Fruit fly (Drosophila melanogaster) whole organism, embryonic: ENCODE data around the gene CG17154.

Source experiments
- ATbp ChIP-seq: fragments of 200-800 bp; sonication (Bioruptor generic); optimal IDR thresholded peaks from 2 replicates; lab custom pipeline; 2017; ENCODE audit warnings: missing biosample characterization, mild to moderate bottlenecking, missing genetic modification characterization, missing genetic modification reagents
- Atf6 ChIP-seq: fragments of 200-800 bp; sonication (Bioruptor generic); IDR thresholded peaks from 2 replicates; pipeline ENCODE4 v1.3.6; 2022; ENCODE audit warnings: missing biosample characterization, missing genetic modification characterization
- B-H2 ChIP-seq: fragments of 200-800 bp; sonication (Bioruptor generic); optimal IDR thresholded peaks from 2 replicates; lab custom pipeline; 2018; ENCODE audit warnings: missing biosample characterization, mild to moderate bottlenecking, missing genetic modification characterization
- Bteb2 ChIP-seq: fragments of 200-800 bp; sonication (Bioruptor generic); optimal IDR thresholded peaks from 2 replicates; lab custom pipeline; 2016; ENCODE audit warnings: missing biosample characterization, missing genetic modification characterization
- CG10543 ChIP-seq: fragments of 200-800 bp; sonication (Bioruptor generic); optimal IDR thresholded peaks from 3 replicates; lab custom pipeline; 2017; ENCODE audit warnings: missing biosample characterization, mild to moderate bottlenecking, missing genetic modification characterization, moderate library complexity
- CG11398 ChIP-seq: fragments of 200-800 bp; sonication (Bioruptor generic); optimal IDR thresholded peaks from 2 replicates; lab custom pipeline; 2016; ENCODE audit warnings: missing biosample characterization, missing genetic modification characterization
- CG12071 ChIP-seq: fragments of 200-800 bp; sonication (Bioruptor generic); optimal IDR thresholded peaks from 3 replicates; lab custom pipeline; 2018; ENCODE audit warnings: missing biosample characterization, mild to moderate bottlenecking, missing genetic modification characterization
- CG12659 ChIP-seq: fragments of 200-800 bp; sonication (Bioruptor generic); optimal IDR thresholded peaks from 3 replicates; lab custom pipeline; 2017; ENCODE audit warnings: mild to moderate bottlenecking, missing biosample characterization, missing genetic modification reagents, missing genetic modification characterization
- CG13424 ChIP-seq: fragments of 200-800 bp; sonication (Bioruptor generic); optimal IDR thresholded peaks from 2 replicates; lab custom pipeline; 2019; ENCODE audit warnings: missing biosample characterization, mild to moderate bottlenecking, missing genetic modification characterization, moderate library complexity
- CG13624 ChIP-seq: fragments of 200-800 bp; sonication (Bioruptor generic); optimal IDR thresholded peaks from 2 replicates; lab custom pipeline; 2016; ENCODE audit warnings: missing biosample characterization, missing genetic modification characterization
- CG14014 ChIP-seq: fragments of 200-800 bp; sonication (Bioruptor generic); IDR thresholded peaks from 2 replicates; pipeline ENCODE4 v1.3.6; 2022; ENCODE audit warnings: missing biosample characterization, missing genetic modification characterization
- CG15011 ChIP-seq: fragments of 200-800 bp; sonication (Bioruptor generic); optimal IDR thresholded peaks from 3 replicates; lab custom pipeline; 2018; ENCODE audit warnings: missing biosample characterization, mild to moderate bottlenecking, missing genetic modification characterization
- CG15269 ChIP-seq: fragments of 200-800 bp; sonication (Bioruptor generic); optimal IDR thresholded peaks from 2 replicates; lab custom pipeline; 2018; ENCODE audit warnings: missing biosample characterization, mild to moderate bottlenecking, missing genetic modification characterization, moderate library complexity
- CG1529 ChIP-seq: fragments of 200-800 bp; sonication (Bioruptor generic); optimal IDR thresholded peaks from 3 replicates; lab custom pipeline; 2018; ENCODE audit warnings: missing biosample characterization, missing genetic modification characterization
- CG17385 ChIP-seq: fragments of 200-800 bp; sonication (Bioruptor generic); optimal IDR thresholded peaks from 3 replicates; lab custom pipeline; 2018; ENCODE audit warnings: missing biosample characterization, mild to moderate bottlenecking, missing genetic modification characterization
- CG2199 ChIP-seq: fragments of 200-800 bp; sonication (Bioruptor generic); IDR thresholded peaks from 3 replicates; pipeline ENCODE4 v1.3.6; 2022; ENCODE audit warnings: missing biosample characterization, missing genetic modification characterization
- CG2875 ChIP-seq: fragments of 200-800 bp; sonication (Bioruptor generic); optimal IDR thresholded peaks from 2 replicates; lab custom pipeline; 2017; ENCODE audit warnings: missing biosample characterization, mild to moderate bottlenecking, missing genetic modification characterization, missing genetic modification reagents
- CG32532 ChIP-seq: fragments of 200-800 bp; sonication (Bioruptor generic); IDR thresholded peaks from 2 replicates; pipeline ENCODE4 v1.3.6; 2022; ENCODE audit warnings: missing biosample characterization, missing genetic modification characterization
- CG8359 ChIP-seq: fragments of 200-800 bp; sonication (Bioruptor generic); optimal IDR thresholded peaks from 2 replicates; lab custom pipeline; 2017; ENCODE audit warnings: missing biosample characterization, mild to moderate bottlenecking, missing genetic modification characterization, borderline replicate concordance
- CoRest ChIP-seq: fragments of 200-800 bp; sonication (Bioruptor generic); optimal IDR thresholded peaks from 3 replicates; lab custom pipeline; 2018; ENCODE audit warnings: missing biosample characterization, mild to moderate bottlenecking, missing genetic modification characterization, moderate library complexity
- D ChIP-seq, 2 experiments: fragments of 200-800 bp in 1 of 2; fragments of >200 bp in 1 of 2; sonication (Bioruptor generic) in 1 of 2; optimal IDR thresholded peaks; 2 replicates in 1 of 2; 3 replicates in 1 of 2; lab custom pipeline; 2017; ENCODE audit warnings: mild to moderate bottlenecking in 1 of 2, missing biosample characterization in 1 of 2, missing genetic modification characterization in 1 of 2, missing genetic modification reagents in 1 of 2
- Fer1 ChIP-seq: fragments of 200-800 bp; sonication (Bioruptor generic); optimal IDR thresholded peaks from 2 replicates; lab custom pipeline; 2017; ENCODE audit warnings: missing biosample characterization, mild to moderate bottlenecking, missing genetic modification characterization
- Med ChIP-seq: fragments of 200-800 bp; sonication (Bioruptor generic); peaks from one replicate; lab custom pipeline; 2016; ENCODE audit warnings: missing biosample characterization, missing genetic modification characterization, mild to moderate bottlenecking, inconsistent platforms, moderate library complexity
- Xrp1 ChIP-seq: fragments of 200-800 bp; sonication (Bioruptor generic); IDR thresholded peaks from 2 replicates; pipeline ENCODE4 v1.3.6; 2022; ENCODE audit warnings: missing biosample characterization, missing genetic modification characterization
- amos ChIP-seq: fragments of 200-800 bp; sonication (Bioruptor generic); IDR thresholded peaks from 2 replicates; pipeline ENCODE4 v1.3.6; 2022; ENCODE audit warnings: missing biosample characterization, missing genetic modification characterization; ENCODE audit not compliant: partially characterized antibody
- ara ChIP-seq: fragments of 200-800 bp; sonication (Bioruptor generic); IDR thresholded peaks from 2 replicates; pipeline ENCODE4 v1.3.6; 2022; ENCODE audit warnings: missing biosample characterization, missing genetic modification characterization
- bowl ChIP-seq: fragments of 200-800 bp; sonication (Bioruptor generic); IDR thresholded peaks from 2 replicates; pipeline ENCODE4 v1.3.6; 2022; ENCODE audit warnings: missing biosample characterization, missing genetic modification characterization
- caup ChIP-seq: fragments of 200-800 bp; sonication (Bioruptor generic); optimal IDR thresholded peaks from 3 replicates; lab custom pipeline; 2017; ENCODE audit warnings: missing biosample characterization, mild to moderate bottlenecking, missing genetic modification characterization, moderate library complexity; ENCODE audit not compliant: severe bottlenecking
- crc ChIP-seq: fragments of 200-800 bp; sonication (Bioruptor generic); optimal IDR thresholded peaks from 2 replicates; lab custom pipeline; 2016; ENCODE audit warnings: missing biosample characterization, missing genetic modification characterization
- danr ChIP-seq: fragments of 200-800 bp; sonication (Bioruptor generic); IDR thresholded peaks from 2 replicates; pipeline ENCODE4 v1.3.6; 2022; ENCODE audit warnings: missing biosample characterization, missing genetic modification characterization
- disco-r ChIP-seq: fragments of 200-800 bp; sonication (Bioruptor generic); optimal IDR thresholded peaks from 2 replicates; lab custom pipeline; 2016; ENCODE audit warnings: missing biosample characterization, missing genetic modification characterization
- dmrt99B ChIP-seq: fragments of 200-800 bp; sonication (Bioruptor generic); optimal IDR thresholded peaks from 2 replicates; lab custom pipeline; 2018; ENCODE audit warnings: missing biosample characterization, mild to moderate bottlenecking, missing genetic modification characterization, moderate library complexity
- fd102C ChIP-seq: fragments of 200-800 bp; sonication (Bioruptor generic); optimal IDR thresholded peaks from 2 replicates; lab custom pipeline; 2018; ENCODE audit warnings: missing biosample characterization, mild to moderate bottlenecking, missing genetic modification characterization, moderate library complexity
- grau ChIP-seq: fragments of 200-800 bp; optimal IDR thresholded peaks from 3 replicates; lab custom pipeline; 2019; ENCODE audit warnings: missing biosample characterization, mild to moderate bottlenecking, missing genetic modification characterization, moderate library complexity
- knrl ChIP-seq: fragments of 200-800 bp; sonication (Bioruptor generic); IDR thresholded peaks from 3 replicates; pipeline ENCODE4 v1.3.6; 2022; ENCODE audit warnings: missing biosample characterization, missing genetic modification characterization; ENCODE audit not compliant: partially characterized antibody
- nau ChIP-seq: fragments of 200-800 bp; sonication (Bioruptor generic); optimal IDR thresholded peaks from 3 replicates; lab custom pipeline; 2017; ENCODE audit warnings: missing biosample characterization, mild to moderate bottlenecking, missing genetic modification characterization, missing genetic modification reagents
- otp ChIP-seq: fragments of 200-800 bp; sonication (Bioruptor generic); IDR thresholded peaks from 3 replicates; pipeline ENCODE4, ENCODE4 v1.3.6; 2022; ENCODE audit warnings: missing biosample characterization, missing genetic modification characterization
- scrt ChIP-seq: fragments of 200-800 bp; sonication (Bioruptor generic); optimal IDR thresholded peaks from 2 replicates; lab custom pipeline; 2018; ENCODE audit warnings: missing biosample characterization, mild to moderate bottlenecking, missing genetic modification characterization, moderate library complexity
- seq ChIP-seq: fragments of 200-800 bp; sonication (Bioruptor generic); IDR thresholded peaks from 2 replicates; pipeline ENCODE4 v1.3.6; 2022; ENCODE audit warnings: missing biosample characterization, missing genetic modification characterization
- so ChIP-seq: fragments of 200-800 bp; sonication (Bioruptor generic); IDR thresholded peaks from 3 replicates; pipeline ENCODE4 v1.3.6; 2022; ENCODE audit warnings: missing biosample characterization, missing genetic modification characterization
- tap ChIP-seq: fragments of 200-800 bp; optimal IDR thresholded peaks from 3 replicates; lab custom pipeline; 2019; ENCODE audit warnings: missing biosample characterization, mild to moderate bottlenecking, missing genetic modification characterization, moderate library complexity
- tin ChIP-seq: fragments of 200-800 bp; sonication (Bioruptor generic); optimal IDR thresholded peaks from 3 replicates; lab custom pipeline; 2016; ENCODE audit warnings: missing biosample characterization, missing genetic modification characterization
- tna ChIP-seq: fragments of 200-800 bp; sonication (Bioruptor generic); IDR thresholded peaks from 2 replicates; pipeline ENCODE4 v1.3.6; 2022; ENCODE audit warnings: missing biosample characterization, missing genetic modification characterization; ENCODE audit not compliant: partially characterized antibody
- toy ChIP-seq: fragments of 200-800 bp; sonication (Bioruptor generic); IDR thresholded peaks from 2 replicates; pipeline ENCODE4 v1.3.6; 2022; ENCODE audit warnings: missing biosample characterization, missing genetic modification characterization
- ttk ChIP-seq: fragments of 200-800 bp; sonication (Bioruptor generic); IDR thresholded peaks from 2 replicates; pipeline ENCODE4 v2.1.2; 2022; ENCODE audit warnings: missing biosample characterization, missing genetic modification characterization
- unpg ChIP-seq: fragments of 200-800 bp; sonication (Bioruptor generic); optimal IDR thresholded peaks from 3 replicates; lab custom pipeline; 2018; ENCODE audit warnings: missing biosample characterization, mild to moderate bottlenecking, missing genetic modification characterization, moderate library complexity
- vvl ChIP-seq: fragments of 200-800 bp; sonication (Bioruptor generic); IDR thresholded peaks from 2 replicates; pipeline ENCODE4 v1.3.6; 2022; ENCODE audit warnings: missing biosample characterization, missing genetic modification characterization
- zen ChIP-seq: fragments of 200-800 bp; sonication (Bioruptor generic); optimal IDR thresholded peaks from 3 replicates; lab custom pipeline; 2018; ENCODE audit warnings: missing biosample characterization, mild to moderate bottlenecking, missing genetic modification characterization, moderate library complexity

Gene CG17154

DNA sequence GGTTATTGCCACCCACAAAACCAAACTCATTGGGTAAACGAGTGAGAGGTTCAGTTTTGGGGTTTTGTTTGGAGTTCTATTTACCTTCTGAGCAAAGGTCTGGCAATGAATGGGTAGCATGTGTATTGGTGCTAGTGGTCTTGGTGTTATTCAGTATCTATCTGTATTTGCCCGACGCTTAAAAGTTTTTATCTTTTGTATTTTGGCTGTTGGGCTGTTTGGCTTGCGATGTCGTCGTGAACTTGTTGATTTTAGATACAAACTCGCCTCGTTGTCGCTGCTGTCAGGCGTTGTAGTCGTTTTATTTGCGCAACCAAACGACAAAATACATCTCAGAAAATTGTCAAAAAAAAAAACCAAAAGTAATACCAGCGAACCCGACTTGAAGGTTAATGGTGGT, 43.0 kb upstream of the CG17154 start (continued):
- TF ChIP-seq ttk (GFP tag; lab: Robert Waterston, UW) (no peak), Atf6 (GFP tag; lab: Robert Waterston, UW) (0 out of 2 replicates have a peak, but pooled peaks have one; percentile 27), CG1529 (peak; percentile 20), CG2875 (GFP tag; lab: Kevin White, UChicago) (peak; percentile 3), Xrp1 (GFP tag; lab: Robert Waterston, UW) (0 out of 2 replicates have a peak, but pooled peaks have one; percentile 24), caup (GFP tag; lab: Kevin White, UChicago) (peak; percentile 54), CG17385 (GFP tag; lab: Kevin White, UChicago) (peak; percentile 6), Fer1 (peak; percentile 58), dmrt99B (tag; lab: Kevin White, UChicago) (peak; percentile 25), CG32532 (GFP tag; lab: Robert Waterston, UW) (0 out of 2 replicates have a peak, but pooled peaks have one; percentile 14), otp (GFP tag; lab: Robert Waterston, UW) (0 out of 3 replicates have a peak, but pooled peaks have one; percentile 45), tap (tag; lab: Kevin White, UChicago) (no peak), unpg (GFP tag; lab: Kevin White, UChicago) (peak; percentile 35), so (peak; percentile 38; the same call in 1 of the 3 replicates), CG12071 (GFP tag; lab: Kevin White, UChicago) (peak; percentile 39), scrt (GFP tag; lab: Kevin White, UChicago) (peak; percentile 10), Med (GFP tag; lab: Kevin White, UChicago) (peak; percentile 67), D (optimal IDR thresholded peaks at IDR 0.05; lab: Kevin White, UChicago) (no peak), D (GFP tag; optimal IDR thresholded peaks at IDR 0.05; lab: Kevin White, UChicago) (peak; percentile 12), Bteb2 (GFP tag; lab: Kevin White, UChicago) (peak; percentile 8), CG8359 (GFP tag; lab: Kevin White, UChicago) (peak; percentile 7), crc (GFP tag; lab: Kevin White, UChicago) (no peak), CG11398 (peak; percentile 12), nau (GFP tag; lab: Kevin White, UChicago) (peak; percentile 58), amos (GFP tag; lab: Robert Waterston, UW) (no peak), CG14014 (GFP tag; lab: Robert Waterston, UW) (peak; percentile 64; the same call in 1 of the 2 replicates), B-H2 (GFP tag; lab: Kevin White, UChicago) (peak; percentile 29), vvl (peak; percentile 31; the same call in 1 of the 2 replicates), danr (GFP tag; lab: Robert Waterston, UW) (no peak), grau (tag; lab: Kevin White, UChicago) (peak; percentile 10), fd102C (GFP tag; lab: Kevin White, UChicago) (no peak), tin (GFP tag; lab: Kevin White, UChicago) (no peak), CG2199 (peak; percentile 49; the same call in 1 of the 3 replicates), ATbp (GFP tag; lab: Kevin White, UChicago) (peak; percentile 46), CG10543 (GFP tag; lab: Kevin White, UChicago) (peak; percentile 64), CG13624 (GFP tag; lab: Kevin White, UChicago) (no peak), CG15269 (tag; lab: Kevin White, UChicago) (peak; percentile 37), knrl (GFP tag; lab: Robert Waterston, UW) (no peak), CG12659 (GFP tag; lab: Kevin White, UChicago) (peak; percentile 2), toy (GFP tag; lab: Robert Waterston, UW) (0 out of 2 replicates have a peak, but pooled peaks have one; percentile 16), tna (GFP tag; lab: Robert Waterston, UW) (peak; percentile 7; the same call in 1 of the 2 replicates), CG15011 (peak; percentile 44), CoRest (tag; lab: Kevin White, UChicago) (peak; percentile 3), CG13424 (peak; percentile 11), disco-r (GFP tag; lab: Kevin White, UChicago) (no peak), ara (peak; percentile 23; the same call in 1 of the 2 replicates), zen (tag; lab: Kevin White, UChicago) (no peak), bowl (GFP tag; lab: Robert Waterston, UW) (no peak), seq (GFP tag; lab: Robert Waterston, UW) (peak; percentile 17; the same call in 1 of the 2 replicates)
